Comparison of ENCODE assay signal across 2 worm cellular contexts in the genomic region with DNA sequence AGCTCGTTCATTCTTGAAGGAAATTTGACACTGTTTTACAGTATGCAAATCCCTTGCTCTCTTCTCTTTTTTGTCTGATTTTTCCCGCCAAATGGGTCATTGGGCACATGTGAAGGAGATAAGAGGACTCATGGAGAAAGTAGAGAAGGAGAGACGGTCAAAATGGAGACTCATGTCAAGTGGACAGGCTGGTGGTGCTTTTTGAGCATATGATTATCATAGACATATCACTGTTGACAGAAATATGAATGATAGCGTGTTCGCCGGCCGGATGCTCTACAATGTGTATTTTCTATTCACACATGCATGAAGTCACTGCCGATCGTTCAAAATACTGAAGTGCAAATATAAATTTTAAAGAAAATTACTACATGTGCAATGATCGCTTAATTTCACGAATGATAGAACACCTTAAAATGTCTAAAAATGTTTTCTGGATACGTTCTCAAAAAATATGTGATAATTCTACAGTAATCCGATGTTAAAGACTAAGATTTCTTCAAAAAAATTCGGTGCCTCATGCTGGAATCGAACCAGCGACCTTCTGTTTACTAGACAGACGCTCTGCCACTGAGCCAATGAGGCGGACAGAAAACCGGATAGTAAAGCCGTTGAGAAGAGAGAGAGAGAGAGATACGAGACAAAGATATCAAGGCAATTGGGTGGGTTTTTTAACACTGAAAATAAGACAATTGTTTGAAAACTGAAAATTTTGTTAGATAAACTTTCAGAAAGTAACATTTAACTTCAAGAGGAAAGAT.
TF ChIP-seq lines count a peak whose summit lies in the region.

No protein-coding gene starts in this region.

TF ChIP-seq in whole organism, L1 larva, 84 proteins besides CTCF, POLR2A, EP300 and RAD21 (continued from another document):
- TF ChIP-seq jun-1 (tag; optimal IDR thresholded peaks at IDR 0.05; lab: Kevin White, UChicago) (no peak), lsy-2 (tag; optimal IDR thresholded peaks at IDR 0.05; lab: Kevin White, UChicago) (peak; percentile 60 to 63), snpc-4 (tag; optimal IDR thresholded peaks at IDR 0.05; lab: Kevin White, UChicago) (peak; percentile 85), ces-1 (GFP tag; optimal IDR thresholded peaks at IDR 0.05; lab: Kevin White, UChicago) (no peak), ceh-8 (GFP tag; optimal IDR thresholded peaks at IDR 0.05; lab: Kevin White, UChicago) (no peak), unc-130 (tag; optimal IDR thresholded peaks at IDR 0.05; lab: Kevin White, UChicago) (no peak)

TF ChIP-seq in whole organism, young adult, 124 proteins besides CTCF, POLR2A, EP300 and RAD21 (continued from another document):
- peak; percentile 14 for TF ChIP-seq snpc-1.3 (tag; optimal IDR thresholded peaks at IDR 0.05; lab: Kevin White, UChicago; ENCODE audit: insufficient read depth)
- no peak for TF ChIP-seq cebp-1 (GFP tag; IDR thresholded peaks at IDR 0.05; lab: Robert Waterston, UW)
- peak; percentile 12 for TF ChIP-seq cebp-1 (tag; optimal IDR thresholded peaks at IDR 0.05; lab: Kevin White, UChicago)
- no peak for TF ChIP-seq T26A5.8 (tag; optimal IDR thresholded peaks at IDR 0.05; lab: Kevin White, UChicago)
- no peak for TF ChIP-seq unc-130 (GFP tag; optimal IDR thresholded peaks at IDR 0.05; lab: Kevin White, UChicago)
- no peak for TF ChIP-seq him-1 (tag; optimal IDR thresholded peaks at IDR 0.05; lab: Kevin White, UChicago)
- no peak for TF ChIP-seq ceh-27 (GFP tag; optimal IDR thresholded peaks at IDR 0.05; lab: Kevin White, UChicago)
- no peak for TF ChIP-seq C06A6.2 (GFP tag; conservative IDR thresholded peaks at IDR 0.05; lab: Robert Waterston, UW)
- TF ChIP-seq akir-1 (GFP tag; optimal IDR thresholded peaks at IDR 0.05; lab: Kevin White, UChicago) = no peak
- TF ChIP-seq madf-3 (GFP tag; IDR thresholded peaks at IDR 0.05; lab: Robert Waterston, UW) = no peak
- peak; percentile 11 for TF ChIP-seq fkh-3 (tag; optimal IDR thresholded peaks at IDR 0.05; lab: Kevin White, UChicago)
- TF ChIP-seq ceh-79 (tag; optimal IDR thresholded peaks at IDR 0.05; lab: Kevin White, UChicago) = no peak
- TF ChIP-seq sptf-2 (GFP tag; optimal IDR thresholded peaks at IDR 0.05; lab: Kevin White, UChicago) = no peak
- TF ChIP-seq attf-5 (GFP tag; optimal IDR thresholded peaks at IDR 0.05; lab: Kevin White, UChicago) = no peak
- no peak for TF ChIP-seq F22D6.2 (tag; optimal IDR thresholded peaks at IDR 0.05; lab: Kevin White, UChicago)
- no peak for TF ChIP-seq C17E4.6 (GFP tag; IDR thresholded peaks at IDR 0.05; lab: Robert Waterston, UW)
- TF ChIP-seq dpff-1 (tag; optimal IDR thresholded peaks at IDR 0.05; lab: Kevin White, UChicago) = no peak
- TF ChIP-seq ZK185.1 (tag; optimal IDR thresholded peaks at IDR 0.05; lab: Kevin White, UChicago; ENCODE audit: poor library complexity, severe bottlenecking) = no peak
- TF ChIP-seq F52B5.7 (tag; optimal IDR thresholded peaks at IDR 0.05; lab: Kevin White, UChicago) = no peak
- peak; percentile 66 for TF ChIP-seq hrde-1 (tag; optimal IDR thresholded peaks at IDR 0.05; lab: Kevin White, UChicago; ENCODE audit: borderline replicate concordance)
- TF ChIP-seq tbx-9 (tag; optimal IDR thresholded peaks at IDR 0.05; lab: Kevin White, UChicago; ENCODE audit: borderline replicate concordance) = no peak
- no peak for TF ChIP-seq ekl-4 (GFP tag; IDR thresholded peaks at IDR 0.05; lab: Robert Waterston, UW)
- TF ChIP-seq dox-1 (GFP tag; IDR thresholded peaks at IDR 0.05; lab: Robert Waterston, UW) = 0 out of 2 replicates have a peak, but pooled peaks have one; percentile 17
TF ChIP-seq in whole organism, young adult: peak in this region for 32.
